Worm (Caenorhabditis elegans): ENCODE results near the gene Y46E12BL.2.

ce11 chrII:15205346-15205745 lies 27.4 kb upstream of the Y46E12BL.2 start:
- TF ChIP-seq pha-4 (tag; optimal IDR thresholded peaks at IDR 0.05) (no peak), hlh-15 (tag; optimal IDR thresholded peaks at IDR 0.05) (no peak), ceh-6 (GFP tag; optimal IDR thresholded peaks at IDR 0.05) (no peak), eyg-1 (tag; optimal IDR thresholded peaks at IDR 0.05) (no peak), tbx-2 (tag; optimal IDR thresholded peaks at IDR 0.05) (no peak), ama-1 (optimal IDR thresholded peaks at IDR 0.05) (no peak), nhr-11 (tag; optimal IDR thresholded peaks at IDR 0.05) (no peak)
